Fruit fly (Drosophila melanogaster) whole organism, embryonic: ENCODE results near the gene CG3088.

ENCODE experiments used
- ATbp ChIP-seq: fragments of 200-800 bp; sonication (Bioruptor generic); optimal IDR thresholded peaks from 2 replicates; lab custom pipeline; 2017; ENCODE audit warnings: missing biosample characterization, mild to moderate bottlenecking, missing genetic modification characterization, missing genetic modification reagents
- Antp ChIP-seq: fragments of 200-800 bp; sonication (Bioruptor generic); optimal IDR thresholded peaks from 3 replicates; lab custom pipeline; 2016; ENCODE audit warnings: missing biosample characterization, missing genetic modification characterization
- CG10209 ChIP-seq: fragments of 200-800 bp; sonication (Bioruptor generic); optimal IDR thresholded peaks from 3 replicates; lab custom pipeline; 2017; ENCODE audit warnings: missing biosample characterization, mild to moderate bottlenecking, missing genetic modification characterization, missing genetic modification reagents
- CG10366 ChIP-seq: fragments of 200-800 bp; sonication (Bioruptor generic); IDR thresholded peaks from 2 replicates; pipeline ENCODE4 v1.3.6; 2022; ENCODE audit warnings: missing biosample characterization, missing genetic modification characterization
- CG10543 ChIP-seq: fragments of 200-800 bp; sonication (Bioruptor generic); optimal IDR thresholded peaks from 3 replicates; lab custom pipeline; 2017; ENCODE audit warnings: missing biosample characterization, mild to moderate bottlenecking, missing genetic modification characterization, moderate library complexity
- CG11696 ChIP-seq: fragments of 200-800 bp; sonication (Bioruptor generic); IDR thresholded peaks from 2 replicates; pipeline ENCODE4 v1.3.6; 2022; ENCODE audit warnings: missing biosample characterization, missing genetic modification characterization
- CG13775 ChIP-seq: fragments of 200-800 bp; sonication (Bioruptor generic); optimal IDR thresholded peaks from 3 replicates; lab custom pipeline; 2017; ENCODE audit warnings: missing biosample characterization, mild to moderate bottlenecking, missing genetic modification characterization
- CG13894 ChIP-seq: fragments of 200-800 bp; sonication (Bioruptor generic); optimal IDR thresholded peaks from 3 replicates; lab custom pipeline; 2018; ENCODE audit warnings: missing biosample characterization, mild to moderate bottlenecking, missing genetic modification characterization, moderate library complexity
- CG1602 ChIP-seq: fragments of 200-800 bp; sonication (Bioruptor generic); optimal IDR thresholded peaks from 3 replicates; lab custom pipeline; 2016; ENCODE audit warnings: missing biosample characterization, missing genetic modification characterization
- CG16813 ChIP-seq: fragments of 200-800 bp; sonication (Bioruptor generic); IDR thresholded peaks from 3 replicates; pipeline ENCODE4 v1.3.6; 2022; ENCODE audit warnings: missing biosample characterization, missing genetic modification characterization; ENCODE audit not compliant: partially characterized antibody
- CG17359 ChIP-seq: fragments of 200-800 bp; sonication (Bioruptor generic); optimal IDR thresholded peaks from 3 replicates; lab custom pipeline; 2018; ENCODE audit warnings: missing biosample characterization, mild to moderate bottlenecking, missing genetic modification characterization, moderate library complexity
- CG18599 ChIP-seq: fragments of 200-800 bp; sonication (Bioruptor generic); optimal IDR thresholded peaks from 3 replicates; lab custom pipeline; 2017; ENCODE audit warnings: missing biosample characterization, missing genetic modification characterization, mild to moderate bottlenecking, moderate library complexity, missing genetic modification reagents
- CG18619 ChIP-seq: fragments of 200-800 bp; sonication (Bioruptor generic); optimal IDR thresholded peaks from 3 replicates; lab custom pipeline; 2017; ENCODE audit warnings: missing biosample characterization, mild to moderate bottlenecking, missing genetic modification characterization
- CG2120 ChIP-seq: fragments of 200-800 bp; sonication (Bioruptor generic); optimal IDR thresholded peaks from 3 replicates; lab custom pipeline; 2016; ENCODE audit warnings: missing biosample characterization, missing genetic modification characterization
- CG2199 ChIP-seq: fragments of 200-800 bp; sonication (Bioruptor generic); IDR thresholded peaks from 3 replicates; pipeline ENCODE4 v1.3.6; 2022; ENCODE audit warnings: missing biosample characterization, missing genetic modification characterization
- CG3065 ChIP-seq: fragments of 200-800 bp; sonication (Bioruptor generic); optimal IDR thresholded peaks from 2 replicates; lab custom pipeline; 2016; ENCODE audit warnings: missing biosample characterization, missing genetic modification characterization
- CG31224 ChIP-seq: fragments of 200-800 bp; sonication (Bioruptor generic); IDR thresholded peaks from 2 replicates; pipeline ENCODE4 v1.3.6; 2022; ENCODE audit warnings: missing biosample characterization, missing genetic modification characterization
- CG31365 ChIP-seq: fragments of 200-800 bp; sonication (Bioruptor generic); optimal IDR thresholded peaks from 2 replicates; lab custom pipeline; 2018; ENCODE audit warnings: missing biosample characterization, mild to moderate bottlenecking, missing genetic modification characterization
- CG32532 ChIP-seq: fragments of 200-800 bp; sonication (Bioruptor generic); IDR thresholded peaks from 2 replicates; pipeline ENCODE4 v1.3.6; 2022; ENCODE audit warnings: missing biosample characterization, missing genetic modification characterization
- CG32767 ChIP-seq: fragments of 200-800 bp; sonication (Bioruptor generic); IDR thresholded peaks from 2 replicates; pipeline ENCODE4 v1.3.6; 2022; ENCODE audit warnings: missing biosample characterization, missing genetic modification characterization
- CG4282 ChIP-seq: fragments of 200-800 bp; sonication (Bioruptor generic); optimal IDR thresholded peaks from 2 replicates; lab custom pipeline; 2016; ENCODE audit warnings: missing biosample characterization, missing genetic modification characterization
- CG9215 ChIP-seq: fragments of 200-800 bp; sonication (Bioruptor generic); IDR thresholded peaks from 2 replicates; pipeline ENCODE4 v1.3.6; 2022; ENCODE audit warnings: missing biosample characterization, missing genetic modification characterization
- CTCF ChIP-seq: fragments of 200-800 bp; sonication (Bioruptor generic); optimal IDR thresholded peaks from 2 replicates; lab custom pipeline; 2017; ENCODE audit warnings: missing biosample characterization, mild to moderate bottlenecking, missing genetic modification characterization, moderate library complexity
- CoRest ChIP-seq: fragments of 200-800 bp; sonication (Bioruptor generic); optimal IDR thresholded peaks from 3 replicates; lab custom pipeline; 2018; ENCODE audit warnings: missing biosample characterization, mild to moderate bottlenecking, missing genetic modification characterization, moderate library complexity
- Dll ChIP-seq: fragments of 200-800 bp; sonication (Bioruptor generic); IDR thresholded peaks from 4 replicates; pipeline ENCODE4 v1.3.6; 2022; ENCODE audit warnings: missing biosample characterization, missing genetic modification characterization; ENCODE audit not compliant: partially characterized antibody
- Ets97D ChIP-seq: fragments of 200-800 bp; sonication (Bioruptor generic); optimal IDR thresholded peaks from 3 replicates; lab custom pipeline; 2016; ENCODE audit warnings: missing biosample characterization, missing genetic modification characterization
- Fer1 ChIP-seq: fragments of 200-800 bp; sonication (Bioruptor generic); optimal IDR thresholded peaks from 2 replicates; lab custom pipeline; 2017; ENCODE audit warnings: missing biosample characterization, mild to moderate bottlenecking, missing genetic modification characterization
- HHEX ChIP-seq: fragments of 200-800 bp; sonication (Bioruptor generic); optimal IDR thresholded peaks from 3 replicates; lab custom pipeline; 2017; ENCODE audit warnings: missing biosample characterization, mild to moderate bottlenecking, missing genetic modification characterization, missing genetic modification reagents
- HLHmδ ChIP-seq: fragments of 200-800 bp; sonication (Bioruptor generic); optimal IDR thresholded peaks from 2 replicates; lab custom pipeline; 2018; ENCODE audit warnings: missing biosample characterization, mild to moderate bottlenecking, missing genetic modification characterization, moderate library complexity
- Hand ChIP-seq: fragments of 200-800 bp; sonication (Bioruptor generic); optimal IDR thresholded peaks from 2 replicates; lab custom pipeline; 2017; ENCODE audit warnings: mild to moderate bottlenecking, missing biosample characterization, missing genetic modification reagents, missing genetic modification characterization
- Hr51 ChIP-seq, 2 experiments: fragments of 200-800 bp; sonication (Bioruptor generic); optimal IDR thresholded peaks; 2 replicates in 1 of 2; 3 replicates in 1 of 2; lab custom pipeline; 2016 to 2018; ENCODE audit warnings: missing biosample characterization in 2 of 2, missing genetic modification characterization in 2 of 2, mild to moderate bottlenecking in 1 of 2, moderate library complexity in 1 of 2
- Mad ChIP-seq: fragments of 200-800 bp; sonication (Bioruptor generic); optimal IDR thresholded peaks from 2 replicates; lab custom pipeline; 2016; ENCODE audit warnings: missing biosample characterization, missing genetic modification characterization
- Meics ChIP-seq: fragments of 200-800 bp; sonication (Bioruptor generic); optimal IDR thresholded peaks from 2 replicates; lab custom pipeline; 2017; ENCODE audit warnings: missing biosample characterization, mild to moderate bottlenecking, missing genetic modification characterization
- Oaz ChIP-seq: fragments of 200-800 bp; sonication (Bioruptor generic); IDR thresholded peaks from 2 replicates; pipeline ENCODE4 v1.3.6; 2022; ENCODE audit warnings: missing biosample characterization, missing genetic modification characterization
- Opbp ChIP-seq: fragments of 200-800 bp; sonication (Bioruptor generic); IDR thresholded peaks from 3 replicates; pipeline ENCODE4 v1.3.6; 2022; ENCODE audit warnings: missing biosample characterization, missing genetic modification characterization; ENCODE audit not compliant: partially characterized antibody
- Sin3A ChIP-seq: fragments of >200 bp; optimal IDR thresholded peaks from 2 replicates; lab custom pipeline; 2018
- Usf ChIP-seq: fragments of 200-800 bp; sonication (Bioruptor generic); optimal IDR thresholded peaks from 2 replicates; lab custom pipeline; 2017; ENCODE audit warnings: missing genotype, missing biosample characterization, missing genetic modification characterization
- crc ChIP-seq: fragments of 200-800 bp; sonication (Bioruptor generic); optimal IDR thresholded peaks from 2 replicates; lab custom pipeline; 2016; ENCODE audit warnings: missing biosample characterization, missing genetic modification characterization
- crol ChIP-seq: fragments of 200-800 bp; sonication (Bioruptor generic); IDR thresholded peaks from 2 replicates; pipeline ENCODE4 v1.3.6; 2022; ENCODE audit warnings: missing biosample characterization, missing genetic modification characterization
- dati ChIP-seq: fragments of 200-800 bp; sonication (Bioruptor generic); IDR thresholded peaks from 2 replicates; pipeline ENCODE4 v1.3.6; 2022; ENCODE audit warnings: missing biosample characterization, missing genetic modification characterization
- jumu ChIP-seq: fragments of 200-800 bp; sonication (Bioruptor generic); optimal IDR thresholded peaks from 3 replicates; lab custom pipeline; 2016; ENCODE audit warnings: missing biosample characterization, missing genetic modification characterization
- lilli ChIP-seq: fragments of 200-800 bp; sonication (Bioruptor generic); optimal IDR thresholded peaks from 3 replicates; lab custom pipeline; 2016; ENCODE audit warnings: missing biosample characterization, missing genetic modification characterization
- nerfin-2 ChIP-seq: fragments of 200-800 bp; sonication (Bioruptor generic); IDR thresholded peaks from 2 replicates; pipeline ENCODE4 v1.3.6; 2022; ENCODE audit warnings: missing biosample characterization, missing genetic modification characterization; ENCODE audit not compliant: partially characterized antibody
- schlank ChIP-seq: fragments of 200-800 bp; sonication (Bioruptor generic); optimal IDR thresholded peaks from 2 replicates; lab custom pipeline; 2018; ENCODE audit warnings: missing biosample characterization, mild to moderate bottlenecking, missing genetic modification characterization
- so ChIP-seq: fragments of 200-800 bp; sonication (Bioruptor generic); IDR thresholded peaks from 3 replicates; pipeline ENCODE4 v1.3.6; 2022; ENCODE audit warnings: missing biosample characterization, missing genetic modification characterization
- toy ChIP-seq: fragments of 200-800 bp; sonication (Bioruptor generic); IDR thresholded peaks from 2 replicates; pipeline ENCODE4 v1.3.6; 2022; ENCODE audit warnings: missing biosample characterization, missing genetic modification characterization
- unpg ChIP-seq: fragments of 200-800 bp; sonication (Bioruptor generic); optimal IDR thresholded peaks from 3 replicates; lab custom pipeline; 2018; ENCODE audit warnings: missing biosample characterization, mild to moderate bottlenecking, missing genetic modification characterization, moderate library complexity
- wek ChIP-seq: fragments of 200-800 bp; sonication (Bioruptor generic); optimal IDR thresholded peaks from 3 replicates; lab custom pipeline; 2018; ENCODE audit warnings: missing biosample characterization, mild to moderate bottlenecking, missing genetic modification characterization, moderate library complexity
- z ChIP-seq: fragments of 200-800 bp; sonication (Bioruptor generic); IDR thresholded peaks from 3 replicates; pipeline ENCODE4 v1.3.6; 2022; ENCODE audit warnings: missing biosample characterization, missing genetic modification characterization
- zen ChIP-seq: fragments of 200-800 bp; sonication (Bioruptor generic); optimal IDR thresholded peaks from 3 replicates; lab custom pipeline; 2018; ENCODE audit warnings: missing biosample characterization, mild to moderate bottlenecking, missing genetic modification characterization, moderate library complexity

CG3088 gene

dm6 chr3L:9614589-9615442, 13.7 kb upstream of the CG3088 start, which contains the start of gene LanB2 (continued):
- no peak for TF ChIP-seq CG10366 (GFP tag; lab: Robert Waterston, UW)
- no peak for TF ChIP-seq Hr51 (GFP tag; optimal IDR thresholded peaks at IDR 0.05; lab: Kevin White, UChicago)
- no peak for TF ChIP-seq CG31365
- peak; percentile 61; the same call in 2 of the 3 replicates for TF ChIP-seq Opbp
- 0 out of 2 replicates have a peak, but pooled peaks have one; percentile 48 for TF ChIP-seq CG32767 (GFP tag; lab: Robert Waterston, UW)
- TF ChIP-seq Oaz (GFP tag; lab: Robert Waterston, UW), result no peak
- TF ChIP-seq CG17359 (tag; lab: Kevin White, UChicago), result no peak
- no peak for TF ChIP-seq toy (GFP tag; lab: Robert Waterston, UW)
- no peak for TF ChIP-seq dati (GFP tag; lab: Robert Waterston, UW)
- no peak for TF ChIP-seq unpg (GFP tag; lab: Kevin White, UChicago)
- no peak for TF ChIP-seq CoRest (tag; lab: Kevin White, UChicago)
- no peak for TF ChIP-seq nerfin-2 (GFP tag; lab: Robert Waterston, UW)
- TF ChIP-seq Dll, result no peak
- no peak for TF ChIP-seq Sin3A
- TF ChIP-seq CG9215, result no peak
- TF ChIP-seq CG11696, result no peak
- no peak for TF ChIP-seq ATbp (GFP tag; lab: Kevin White, UChicago)
- TF ChIP-seq CG2120 (GFP tag; lab: Kevin White, UChicago), result no peak
- no peak for TF ChIP-seq CG13775 (GFP tag; lab: Kevin White, UChicago)
- TF ChIP-seq CTCF (GFP tag; lab: Kevin White, UChicago), result no peak
- TF ChIP-seq z (GFP tag; lab: Robert Waterston, UW), result peak; percentile 99
- TF ChIP-seq schlank (tag; lab: Kevin White, UChicago), result peak; percentile 54
- TF ChIP-seq HLHmδ (GFP tag; lab: Kevin White, UChicago), result peak; percentile 67
- peak; percentile 52; the same call in 1 of the 3 replicates for TF ChIP-seq CG2199 (GFP tag; lab: Robert Waterston, UW)
- no peak for TF ChIP-seq CG13894 (tag; lab: Kevin White, UChicago)
- no peak for TF ChIP-seq Meics (GFP tag; lab: Kevin White, UChicago)
- peak; percentile 21 for TF ChIP-seq wek (GFP tag; lab: Kevin White, UChicago)
- TF ChIP-seq CG16813, result no peak
- no peak for TF ChIP-seq CG4282 (GFP tag; lab: Kevin White, UChicago)
- TF ChIP-seq CG32532, result no peak
- no peak for TF ChIP-seq CG1602 (GFP tag; lab: Kevin White, UChicago)
- TF ChIP-seq HHEX, result no peak
- TF ChIP-seq zen, result no peak
- no peak for TF ChIP-seq CG10209
- TF ChIP-seq CG18619, result no peak
- no peak for TF ChIP-seq Ets97D (GFP tag; lab: Kevin White, UChicago)
- TF ChIP-seq Antp (GFP tag; lab: Kevin White, UChicago), result no peak
- no peak for TF ChIP-seq so (GFP tag; lab: Robert Waterston, UW)
- TF ChIP-seq CG31224 (GFP tag; lab: Robert Waterston, UW), result no peak
- no peak for TF ChIP-seq Mad
- TF ChIP-seq CG3065 (GFP tag; lab: Kevin White, UChicago), result no peak
- peak; percentile 50 for TF ChIP-seq CG10543 (GFP tag; lab: Kevin White, UChicago)
- no peak for TF ChIP-seq Usf (GFP tag; lab: Kevin White, UChicago)
- no peak for TF ChIP-seq jumu (GFP tag; lab: Kevin White, UChicago)
- TF ChIP-seq CG18599 (GFP tag; lab: Kevin White, UChicago), result peak; percentile 54
- TF ChIP-seq crol (GFP tag; lab: Robert Waterston, UW), result no peak
- peak; percentile 45 for TF ChIP-seq Hand (GFP tag; lab: Kevin White, UChicago)
- TF ChIP-seq crc, result no peak
- peak; percentile 44 for TF ChIP-seq Fer1 (GFP tag; lab: Kevin White, UChicago)
- no peak for TF ChIP-seq lilli (GFP tag; lab: Kevin White, UChicago)
